Fruit fly (Drosophila melanogaster) whole organism, embryonic: ENCODE data around the gene CG16826.

ENCODE experiments used
- Aef1 ChIP-seq: fragments of 200-800 bp; sonication (Bioruptor generic); IDR thresholded peaks from 3 replicates; pipeline ENCODE4 v1.3.6; 2022; ENCODE audit warnings: missing biosample characterization, missing genetic modification characterization
- Bgb ChIP-seq: fragments of 200-800 bp; sonication (Bioruptor generic); IDR thresholded peaks from 2 replicates; pipeline ENCODE4 v1.3.6; 2022; ENCODE audit warnings: missing biosample characterization, missing genetic modification characterization; ENCODE audit not compliant: partially characterized antibody
- CG10366 ChIP-seq: fragments of 200-800 bp; sonication (Bioruptor generic); IDR thresholded peaks from 2 replicates; pipeline ENCODE4 v1.3.6; 2022; ENCODE audit warnings: missing biosample characterization, missing genetic modification characterization
- CG10543 ChIP-seq: fragments of 200-800 bp; sonication (Bioruptor generic); optimal IDR thresholded peaks from 3 replicates; lab custom pipeline; 2017; ENCODE audit warnings: missing biosample characterization, mild to moderate bottlenecking, missing genetic modification characterization, moderate library complexity
- CG10565 ChIP-seq: fragments of 200-800 bp; sonication (Bioruptor generic); optimal IDR thresholded peaks from 3 replicates; lab custom pipeline; 2016; ENCODE audit warnings: missing biosample characterization, mild to moderate bottlenecking, missing genetic modification characterization
- CG10959 ChIP-seq: fragments of 200-800 bp; sonication (Bioruptor generic); IDR thresholded peaks from 2 replicates; pipeline ENCODE4 v1.3.6; 2022; ENCODE audit warnings: missing biosample characterization, missing genetic modification characterization
- CG13296 ChIP-seq: fragments of 200-800 bp; sonication (Bioruptor generic); optimal IDR thresholded peaks from 3 replicates; lab custom pipeline; 2018; ENCODE audit warnings: missing biosample characterization, mild to moderate bottlenecking, missing genetic modification characterization
- CG13424 ChIP-seq: fragments of 200-800 bp; sonication (Bioruptor generic); optimal IDR thresholded peaks from 2 replicates; lab custom pipeline; 2019; ENCODE audit warnings: missing biosample characterization, mild to moderate bottlenecking, missing genetic modification characterization, moderate library complexity
- CG15269 ChIP-seq: fragments of 200-800 bp; sonication (Bioruptor generic); optimal IDR thresholded peaks from 2 replicates; lab custom pipeline; 2018; ENCODE audit warnings: missing biosample characterization, mild to moderate bottlenecking, missing genetic modification characterization, moderate library complexity
- CG17912 ChIP-seq: fragments of 200-800 bp; sonication (Bioruptor generic); optimal IDR thresholded peaks from 2 replicates; lab custom pipeline; 2018; ENCODE audit warnings: missing biosample characterization, mild to moderate bottlenecking, missing genetic modification characterization
- CG30020 ChIP-seq: fragments of 200-800 bp; optimal IDR thresholded peaks from 2 replicates; lab custom pipeline; 2019; ENCODE audit warnings: missing biosample characterization, mild to moderate bottlenecking, missing genetic modification characterization, moderate library complexity
- CG3847 ChIP-seq: fragments of 200-800 bp; sonication (Bioruptor generic); IDR thresholded peaks from 2 replicates; pipeline ENCODE4 v1.3.6; 2022; ENCODE audit warnings: missing biosample characterization, missing genetic modification characterization
- CG43689 ChIP-seq: fragments of 200-800 bp; sonication (Bioruptor generic); IDR thresholded peaks from 2 replicates; pipeline ENCODE4 v1.3.6; 2022; ENCODE audit warnings: missing biosample characterization, missing genetic modification characterization
- CG9876 ChIP-seq: fragments of 200-800 bp; sonication (Bioruptor generic); optimal IDR thresholded peaks from 2 replicates; lab custom pipeline; 2016; ENCODE audit warnings: missing biosample characterization, missing genetic modification characterization
- CTCF ChIP-seq: fragments of 200-800 bp; sonication (Bioruptor generic); optimal IDR thresholded peaks from 2 replicates; lab custom pipeline; 2017; ENCODE audit warnings: missing biosample characterization, mild to moderate bottlenecking, missing genetic modification characterization, moderate library complexity
- Dll ChIP-seq: fragments of 200-800 bp; sonication (Bioruptor generic); IDR thresholded peaks from 4 replicates; pipeline ENCODE4 v1.3.6; 2022; ENCODE audit warnings: missing biosample characterization, missing genetic modification characterization; ENCODE audit not compliant: partially characterized antibody
- Elba2 ChIP-seq: fragments of 200-800 bp; sonication (Bioruptor generic); optimal IDR thresholded peaks from 3 replicates; lab custom pipeline; 2016; ENCODE audit warnings: missing biosample characterization, missing genetic modification characterization
- HmgD ChIP-seq: fragments of 200-800 bp; sonication (Bioruptor generic); optimal IDR thresholded peaks from 3 replicates; lab custom pipeline; 2016; ENCODE audit warnings: missing biosample characterization, missing genetic modification characterization
- Jarid2 ChIP-seq: fragments of 200-800 bp; sonication (Bioruptor generic); optimal IDR thresholded peaks from 3 replicates; lab custom pipeline; 2017; ENCODE audit warnings: mild to moderate bottlenecking, missing biosample characterization, missing genetic modification reagents, missing genetic modification characterization
- Neu2 ChIP-seq: fragments of 200-800 bp; sonication (Bioruptor generic); optimal IDR thresholded peaks from 3 replicates; lab custom pipeline; 2016; ENCODE audit warnings: missing biosample characterization, missing genetic modification characterization, borderline replicate concordance
- NfI ChIP-seq: fragments of 200-800 bp; sonication (Bioruptor generic); optimal IDR thresholded peaks from 3 replicates; lab custom pipeline; 2018; ENCODE audit warnings: missing biosample characterization, mild to moderate bottlenecking, missing genetic modification characterization, moderate library complexity
- Sox100B ChIP-seq: fragments of 200-800 bp; sonication (Bioruptor generic); optimal IDR thresholded peaks from 3 replicates; lab custom pipeline; 2018; ENCODE audit warnings: missing biosample characterization, mild to moderate bottlenecking, missing genetic modification characterization
- Stat92E ChIP-seq, 3 experiments: fragments of >200 bp in 2 of 3; fragments of 200-800 bp in 1 of 3; sonication (Bioruptor generic) in 1 of 3; optimal IDR thresholded peaks; 2 replicates each; lab custom pipeline; 2017 to 2019; ENCODE audit warnings: missing biosample characterization in 3 of 3, missing genetic modification characterization in 3 of 3, mild to moderate bottlenecking in 1 of 3, moderate library complexity in 1 of 3
- Taf1 ChIP-seq: fragments of 200-800 bp; sonication (Bioruptor generic); IDR thresholded peaks from 2 replicates; pipeline ENCODE4 v1.3.6; 2022; ENCODE audit warnings: missing biosample characterization, missing genetic modification characterization
- Tbp ChIP-seq: fragments of >200 bp; optimal IDR thresholded peaks from 2 replicates; lab custom pipeline; 2018; ENCODE audit warnings: missing biosample characterization, missing genetic modification characterization
- abd-A ChIP-seq: fragments of 200-800 bp; sonication (Bioruptor generic); optimal IDR thresholded peaks from 3 replicates; lab custom pipeline; 2019; ENCODE audit warnings: missing biosample characterization, mild to moderate bottlenecking, missing genetic modification characterization, moderate library complexity
- ase ChIP-seq: fragments of 200-800 bp; sonication (Bioruptor generic); IDR thresholded peaks from 3 replicates; pipeline ENCODE4 v1.3.6; 2022; ENCODE audit warnings: missing biosample characterization, missing genetic modification characterization
- br ChIP-seq: fragments of >200 bp; optimal IDR thresholded peaks from 2 replicates; lab custom pipeline; 2017
- cato ChIP-seq: fragments of 200-800 bp; sonication (Bioruptor generic); optimal IDR thresholded peaks from 2 replicates; lab custom pipeline; 2016; ENCODE audit warnings: missing biosample characterization, missing genetic modification characterization, borderline replicate concordance
- corto ChIP-seq: fragments of 200-800 bp; sonication (Bioruptor generic); optimal IDR thresholded peaks from 2 replicates; lab custom pipeline; 2016; ENCODE audit warnings: missing biosample characterization, mild to moderate bottlenecking, missing genetic modification characterization, moderate library complexity
- crol ChIP-seq: fragments of 200-800 bp; sonication (Bioruptor generic); IDR thresholded peaks from 2 replicates; pipeline ENCODE4 v1.3.6; 2022; ENCODE audit warnings: missing biosample characterization, missing genetic modification characterization
- dimm ChIP-seq: fragments of 200-800 bp; sonication (Bioruptor generic); IDR thresholded peaks from 2 replicates; pipeline ENCODE4 v1.3.6; 2022; ENCODE audit warnings: missing biosample characterization, missing genetic modification characterization
- eve ChIP-seq, 2 experiments: fragments of >200 bp; optimal IDR thresholded peaks; 2 replicates each; lab custom pipeline; 2017; ENCODE audit warnings: missing biosample characterization in 2 of 2, missing genetic modification characterization in 2 of 2
- gce ChIP-seq: fragments of 200-800 bp; sonication (Bioruptor generic); IDR thresholded peaks from 3 replicates; pipeline ENCODE4 v1.3.6; 2022; ENCODE audit warnings: missing biosample characterization, missing genetic modification characterization
- ind ChIP-seq: fragments of 200-800 bp; sonication (Bioruptor generic); optimal IDR thresholded peaks from 3 replicates; lab custom pipeline; 2016; ENCODE audit warnings: missing biosample characterization, missing genetic modification characterization
- lbe ChIP-seq: fragments of 200-800 bp; sonication (Bioruptor generic); optimal IDR thresholded peaks from 2 replicates; lab custom pipeline; 2016; ENCODE audit warnings: missing biosample characterization, mild to moderate bottlenecking, missing genetic modification characterization
- luna ChIP-seq: fragments of 200-800 bp; sonication (Bioruptor generic); optimal IDR thresholded peaks from 2 replicates; lab custom pipeline; 2016; ENCODE audit warnings: missing biosample characterization, missing genetic modification characterization
- nau ChIP-seq: fragments of 200-800 bp; sonication (Bioruptor generic); optimal IDR thresholded peaks from 3 replicates; lab custom pipeline; 2017; ENCODE audit warnings: missing biosample characterization, mild to moderate bottlenecking, missing genetic modification characterization, missing genetic modification reagents
- nerfin-1 ChIP-seq: fragments of 200-800 bp; sonication (Bioruptor generic); optimal IDR thresholded peaks from 3 replicates; lab custom pipeline; 2019; ENCODE audit warnings: missing biosample characterization, mild to moderate bottlenecking, missing genetic modification characterization, moderate library complexity
- pb ChIP-seq: fragments of 200-800 bp; sonication (Bioruptor generic); optimal IDR thresholded peaks from 3 replicates; lab custom pipeline; 2016; ENCODE audit warnings: missing biosample characterization, missing genetic modification characterization
- peb ChIP-seq: fragments of 200-800 bp; sonication (Bioruptor generic); IDR thresholded peaks from 2 replicates; pipeline ENCODE4 v1.3.6; 2022; ENCODE audit warnings: missing biosample characterization, missing genetic modification characterization
- ranshi ChIP-seq: fragments of 200-800 bp; sonication (Bioruptor generic); IDR thresholded peaks from 2 replicates; pipeline ENCODE4 v1.3.6; 2022; ENCODE audit warnings: missing biosample characterization, missing genetic modification characterization
- scrt ChIP-seq: fragments of 200-800 bp; sonication (Bioruptor generic); optimal IDR thresholded peaks from 2 replicates; lab custom pipeline; 2018; ENCODE audit warnings: missing biosample characterization, mild to moderate bottlenecking, missing genetic modification characterization, moderate library complexity
- slou ChIP-seq: fragments of 200-800 bp; sonication (Bioruptor generic); optimal IDR thresholded peaks from 3 replicates; lab custom pipeline; 2016; ENCODE audit warnings: missing biosample characterization, missing genetic modification characterization
- sug ChIP-seq: fragments of 200-800 bp; optimal IDR thresholded peaks from 2 replicates; lab custom pipeline; 2019; ENCODE audit warnings: missing biosample characterization, mild to moderate bottlenecking, missing genetic modification characterization, moderate library complexity
- ttk ChIP-seq: fragments of 200-800 bp; sonication (Bioruptor generic); IDR thresholded peaks from 2 replicates; pipeline ENCODE4 v2.1.2; 2022; ENCODE audit warnings: missing biosample characterization, missing genetic modification characterization
- vnd ChIP-seq: fragments of 200-800 bp; sonication (Bioruptor generic); IDR thresholded peaks from 3 replicates; pipeline ENCODE4 v1.3.6; 2022; ENCODE audit warnings: missing biosample characterization, missing genetic modification characterization; ENCODE audit not compliant: partially characterized antibody
- z ChIP-seq: fragments of 200-800 bp; sonication (Bioruptor generic); IDR thresholded peaks from 3 replicates; pipeline ENCODE4 v1.3.6; 2022; ENCODE audit warnings: missing biosample characterization, missing genetic modification characterization
- zfh1 ChIP-seq: fragments of 200-800 bp; sonication (Bioruptor generic); IDR thresholded peaks from 3 replicates; pipeline ENCODE4 v1.3.6; 2022; ENCODE audit warnings: missing biosample characterization, missing genetic modification characterization

The CG16826 gene

dm6 chr2L:13373435-13374242 is 26.1 kb downstream of the CG16826 start, which contains the start of the genes Bdp1 and CG6565 (continued):
- TF ChIP-seq ase (GFP tag; lab: Robert Waterston, UW) (peak; percentile 94), CG15269 (peak; percentile 96), HmgD (peak; percentile 97), CG10959 (GFP tag; lab: Robert Waterston, UW) (peak; percentile 90), Elba2 (GFP tag; lab: Kevin White, UChicago) (peak; percentile 92), CG43689 (GFP tag; lab: Robert Waterston, UW) (peak; percentile 79), br (lab: Kevin White, UChicago) (no peak), slou (GFP tag; lab: Kevin White, UChicago) (peak; percentile 98), sug (tag; lab: Kevin White, UChicago) (peak; percentile 95), crol (GFP tag; lab: Robert Waterston, UW) (peak; percentile 94), CG10565 (peak; percentile 94), dimm (GFP tag; lab: Robert Waterston, UW) (peak; percentile 82), abd-A (tag; lab: Kevin White, UChicago) (no peak), z (GFP tag; lab: Robert Waterston, UW) (0 out of 3 replicates have a peak, but pooled peaks have one; percentile 34), Sox100B (GFP tag; lab: Kevin White, UChicago) (peak; percentile 98), gce (GFP tag; lab: Robert Waterston, UW) (peak; percentile 76), CG9876 (GFP tag; lab: Kevin White, UChicago) (peak; percentile 97), pb (peak; percentile 97), Taf1 (peak; percentile 90), eve (GFP tag; optimal IDR thresholded peaks at IDR 0.05; lab: Kevin White, UChicago) (peak in 1 of 2 experiments; percentile 90), nerfin-1 (peak; percentile 92), CG10543 (GFP tag; lab: Kevin White, UChicago) (peak; percentile 98), cato (GFP tag; lab: Kevin White, UChicago) (peak; percentile 98), lbe (GFP tag; lab: Kevin White, UChicago) (peak; percentile 91), nau (no peak), CG30020 (tag; lab: Kevin White, UChicago) (peak; percentile 84), corto (GFP tag; lab: Kevin White, UChicago) (peak; percentile 83), NfI (GFP tag; lab: Kevin White, UChicago) (peak; percentile 97), CG13296 (peak; percentile 95), vnd (GFP tag; lab: Robert Waterston, UW) (no peak), Neu2 (GFP tag; lab: Kevin White, UChicago) (peak; percentile 96), CG10366 (GFP tag; lab: Robert Waterston, UW) (peak; percentile 94), ttk (GFP tag; lab: Robert Waterston, UW) (peak; percentile 91), ind (GFP tag; lab: Kevin White, UChicago) (peak; percentile 98), ranshi (GFP tag; lab: Robert Waterston, UW) (peak; percentile 95), CG13424 (tag; lab: Kevin White, UChicago) (peak; percentile 97), Bgb (GFP tag; lab: Robert Waterston, UW) (0 out of 2 replicates have a peak, but pooled peaks have one; percentile 19), CTCF (GFP tag; lab: Kevin White, UChicago) (peak; percentile 50), luna (GFP tag; lab: Kevin White, UChicago) (peak; percentile 97), Stat92E (GFP tag; optimal IDR thresholded peaks at IDR 0.05; lab: Kevin White, UChicago) (peak in 1 of 3 experiments; percentile 55), CG17912 (GFP tag; lab: Kevin White, UChicago) (peak; percentile 58), Tbp (GFP tag; lab: Kevin White, UChicago) (no peak), Dll (GFP tag; lab: Robert Waterston, UW) (0 out of 4 replicates have a peak, but pooled peaks have one; percentile 29), scrt (GFP tag; lab: Kevin White, UChicago) (peak; percentile 86), Aef1 (peak; percentile 97), Jarid2 (GFP tag; lab: Kevin White, UChicago) (no peak), CG3847 (peak; percentile 98), zfh1 (GFP tag; lab: Robert Waterston, UW) (peak; percentile 94), peb (GFP tag; lab: Robert Waterston, UW) (peak; percentile 89)
